Worm (Caenorhabditis elegans) whole organism, early embryonic: ENCODE data around the gene srx-62.

Experiments used
- F13C5.2 ChIP-seq: sonication (generic microtip); optimal IDR thresholded peaks from 2 replicates; lab custom pipeline; 2017; ENCODE audit warnings: mild to moderate bottlenecking, missing genetic modification characterization, inconsistent platforms, missing compliant biosample characterization
- ama-1 ChIP-seq: fragments of 150-350 bp; optimal IDR thresholded peaks from 2 replicates; lab custom pipeline; 2014
- ceh-13 ChIP-seq: fragments of 200-800 bp; sonication (Bioruptor generic); optimal IDR thresholded peaks from 2 replicates; lab custom pipeline; 2018; ENCODE audit warnings: mild to moderate bottlenecking, missing genetic modification characterization, missing compliant biosample characterization
- ceh-36 ChIP-seq: sonication (generic microtip); optimal IDR thresholded peaks from 2 replicates; lab custom pipeline; 2016; ENCODE audit warnings: missing genetic modification characterization, inconsistent platforms, missing compliant biosample characterization
- ets-7 ChIP-seq: sonication (generic microtip); optimal IDR thresholded peaks from 2 replicates; lab custom pipeline; 2016; ENCODE audit warnings: missing genotype, missing genetic modification characterization, missing compliant biosample characterization
- flt-1 ChIP-seq: fragments of 200-800 bp; sonication (Bioruptor generic); IDR thresholded peaks from 2 replicates; pipeline ENCODE4 v1.3.6; 2022; ENCODE audit warnings: missing genetic modification characterization, missing compliant biosample characterization
- hmbx-1 ChIP-seq: sonication (generic microtip); optimal IDR thresholded peaks from 2 replicates; lab custom pipeline; 2016; ENCODE audit warnings: mild to moderate bottlenecking, missing genetic modification characterization, missing compliant biosample characterization
- hnd-1 ChIP-seq: sonication (generic microtip); optimal IDR thresholded peaks from 2 replicates; lab custom pipeline; 2016; ENCODE audit warnings: missing genetic modification characterization, missing compliant biosample characterization
- scrt-1 ChIP-seq: fragments of 200-800 bp; sonication (Bioruptor generic); IDR thresholded peaks from 2 replicates; pipeline ENCODE4 v1.3.6; 2022; ENCODE audit warnings: missing genetic modification characterization, missing compliant biosample characterization
- sea-1 ChIP-seq: fragments of 200-800 bp; sonication (Bioruptor generic); conservative IDR thresholded peaks from 2 replicates; pipeline ENCODE4 v1.3.6; 2022; ENCODE audit warnings: missing genetic modification characterization, missing compliant biosample characterization

- TF ChIP-seq ama-1 (lab: Kevin White, UChicago) (no peak), hmbx-1 (tag; lab: Kevin White, UChicago) (no peak), ceh-36 (tag; lab: Kevin White, UChicago) (no peak), F13C5.2 (tag; lab: Kevin White, UChicago) (no peak), flt-1 (GFP tag; lab: Robert Waterston, UW) (no peak), ets-7 (tag; lab: Kevin White, UChicago) (no peak), scrt-1 (GFP tag; lab: Robert Waterston, UW) (no peak), ceh-13 (GFP tag; lab: Kevin White, UChicago) (no peak), hnd-1 (tag; lab: Kevin White, UChicago) (no peak), sea-1 (no peak)
Measured at ce11 chrV:4004577-4004976, 8.8 kb upstream of the srx-62 start.
